Fruit fly (Drosophila melanogaster): ENCODE data around the gene Klp68D.

The Klp68D gene

dm6 chr3L:11772608-11773017 lies 22.8 kb upstream of the Klp68D start:
- TF ChIP-seq Snoo (tag; optimal IDR thresholded peaks at IDR 0.05): no peak
- no peak for TF ChIP-seq CG8301 (tag; optimal IDR thresholded peaks at IDR 0.05)
- TF ChIP-seq CG17806 (tag; optimal IDR thresholded peaks at IDR 0.05): no peak
- no peak for TF ChIP-seq CG10348 (GFP tag; IDR thresholded peaks at IDR 0.05)
- TF ChIP-seq D1 (tag; optimal IDR thresholded peaks at IDR 0.05): no peak
- TF ChIP-seq Pif1A (GFP tag; optimal IDR thresholded peaks at IDR 0.05): no peak
- TF ChIP-seq CG8159 (tag; optimal IDR thresholded peaks at IDR 0.05): no peak
- TF ChIP-seq fd96Ca (GFP tag; IDR thresholded peaks at IDR 0.05): no peak
- no peak for TF ChIP-seq Pif1B (GFP tag; optimal IDR thresholded peaks at IDR 0.05)
- no peak for TF ChIP-seq rn (GFP tag; IDR thresholded peaks at IDR 0.05)

DNA sequence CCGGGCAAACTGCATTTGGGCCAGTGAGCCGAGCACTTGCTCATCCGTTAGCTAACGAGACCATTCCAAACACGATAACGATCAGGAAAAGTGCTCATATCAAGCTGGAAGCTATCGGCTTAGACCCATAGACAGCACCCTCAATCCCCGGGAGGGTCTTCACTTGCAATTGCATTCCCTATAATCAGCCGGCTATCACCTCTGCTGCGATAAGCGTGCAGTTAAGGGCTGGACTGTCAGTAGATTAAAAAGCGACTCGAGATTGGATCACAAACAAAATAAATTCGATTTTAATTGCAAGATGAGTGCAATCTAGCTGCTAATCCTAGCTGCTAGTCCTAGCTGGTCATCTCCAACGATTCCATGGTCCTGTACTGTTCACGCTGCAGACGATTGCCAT lies 21.6 kb upstream of the Klp68D start:
- TF ChIP-seq EcR (GFP tag; optimal IDR thresholded peaks at IDR 0.05): no peak

- TF ChIP-seq CG34367 (tag; optimal IDR thresholded peaks at IDR 0.05): no peak
- TF ChIP-seq CG13204 (GFP tag; optimal IDR thresholded peaks at IDR 0.05): no peak
- no peak for TF ChIP-seq CG8159 (tag; optimal IDR thresholded peaks at IDR 0.05)
- TF ChIP-seq CG14655 (GFP tag; optimal IDR thresholded peaks at IDR 0.05): no peak
- TF ChIP-seq CG15710 (tag; optimal IDR thresholded peaks at IDR 0.05): no peak
- no peak for TF ChIP-seq Snoo (tag; optimal IDR thresholded peaks at IDR 0.05)
- no peak for TF ChIP-seq EcR (GFP tag; optimal IDR thresholded peaks at IDR 0.05)
- no peak for TF ChIP-seq CG4496 (GFP tag; IDR thresholded peaks at IDR 0.05)
- no peak for TF ChIP-seq CG17806 (tag; optimal IDR thresholded peaks at IDR 0.05)
- no peak for TF ChIP-seq gl (tag; optimal IDR thresholded peaks at IDR 0.05)
- TF ChIP-seq CG32121 (GFP tag; IDR thresholded peaks at IDR 0.05): no peak
- no peak for TF ChIP-seq Pif1B (GFP tag; optimal IDR thresholded peaks at IDR 0.05)
- no peak for TF ChIP-seq Ets98B (GFP tag; IDR thresholded peaks at IDR 0.05)
- no peak for TF ChIP-seq CG10348 (GFP tag; IDR thresholded peaks at IDR 0.05)
- TF ChIP-seq D1 (tag; optimal IDR thresholded peaks at IDR 0.05): no peak
- no peak for TF ChIP-seq CG9948 (tag; optimal IDR thresholded peaks at IDR 0.05)
- TF ChIP-seq Pif1A (GFP tag; optimal IDR thresholded peaks at IDR 0.05): no peak
Observed at dm6 chr3L:11774401-11774800, 21.0 kb upstream of the Klp68D start, which contains the start of gene Tim13. Tim13 (minus strand) TSS chr3L:11774501.

DNA sequence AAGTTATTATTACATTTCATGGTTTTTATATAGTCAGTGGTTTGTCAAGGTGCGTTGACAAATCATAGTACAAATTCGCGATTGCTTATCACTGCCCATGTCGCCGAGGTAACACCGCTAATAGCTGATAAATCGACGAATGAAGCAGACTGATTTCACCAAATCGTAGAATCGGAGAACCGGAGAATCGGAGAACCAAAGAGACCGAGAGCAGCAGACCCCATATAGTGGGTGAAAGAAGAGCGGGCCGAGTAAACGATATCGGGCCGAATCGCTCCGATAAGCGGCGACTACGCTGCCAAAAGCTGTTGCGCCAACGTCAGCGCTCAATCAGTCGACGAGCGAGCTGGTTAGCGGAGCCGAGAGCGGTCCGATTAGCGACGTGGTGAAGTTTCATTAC lies 18.7 kb upstream of the Klp68D start, which contains the start of gene CG14131:
CG14131 (plus strand) TSS at position 343 of the 400 bp plus-strand sequence.
- TF ChIP-seq rn (GFP tag; IDR thresholded peaks at IDR 0.05) (no peak), CG34367 (tag; optimal IDR thresholded peaks at IDR 0.05) (no peak), fd96Ca (GFP tag; IDR thresholded peaks at IDR 0.05) (no peak), CG9948 (tag; optimal IDR thresholded peaks at IDR 0.05) (no peak), CG4496 (GFP tag; IDR thresholded peaks at IDR 0.05) (no peak), CG8159 (tag; optimal IDR thresholded peaks at IDR 0.05) (no peak), CG17806 (tag; optimal IDR thresholded peaks at IDR 0.05) (no peak), Pif1A (GFP tag; optimal IDR thresholded peaks at IDR 0.05) (no peak), CG10348 (GFP tag; IDR thresholded peaks at IDR 0.05) (no peak), EcR (GFP tag; optimal IDR thresholded peaks at IDR 0.05) (no peak), Pif1B (GFP tag; optimal IDR thresholded peaks at IDR 0.05) (no peak), Snoo (tag; optimal IDR thresholded peaks at IDR 0.05) (no peak), CG14655 (GFP tag; optimal IDR thresholded peaks at IDR 0.05) (no peak), CG13204 (GFP tag; optimal IDR thresholded peaks at IDR 0.05) (no peak)

DNA sequence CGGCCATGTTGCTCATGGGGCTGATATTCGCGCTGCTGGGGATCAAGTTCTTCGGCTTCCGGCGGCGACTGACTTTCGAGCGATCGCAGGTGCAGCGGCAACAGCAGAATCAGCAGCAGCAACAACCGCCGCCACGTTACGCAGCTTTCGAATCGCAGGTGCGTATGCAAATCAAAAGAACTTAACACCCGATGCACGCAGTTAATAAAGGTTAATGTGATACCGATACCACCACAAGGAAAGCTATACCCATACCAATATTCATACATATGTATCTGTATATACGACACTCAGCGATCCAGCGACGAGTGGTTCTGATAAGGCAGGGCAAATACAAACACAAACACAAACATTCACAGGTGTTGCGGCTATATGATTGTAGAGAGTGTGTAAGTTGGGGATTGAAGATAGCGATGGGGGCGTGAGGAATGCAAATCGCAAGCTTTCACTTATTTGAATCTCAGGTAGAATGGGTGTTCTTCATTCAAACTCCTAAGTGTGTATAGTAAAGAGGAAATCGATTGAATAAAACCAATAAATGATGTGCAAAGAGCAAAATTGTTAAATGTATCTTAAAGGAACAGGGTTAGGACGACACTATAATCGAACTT lies 18.0 kb upstream of the Klp68D start:
- TF ChIP-seq EcR (GFP tag; optimal IDR thresholded peaks at IDR 0.05): peak; percentile 7
- 0 out of 3 replicates have a peak, but pooled peaks have one; percentile 28 for TF ChIP-seq CG4496 (GFP tag; IDR thresholded peaks at IDR 0.05)
- no peak for TF ChIP-seq rn (GFP tag; IDR thresholded peaks at IDR 0.05)

- TF ChIP-seq Ets98B (GFP tag; IDR thresholded peaks at IDR 0.05) (peak; percentile 49), Pif1B (GFP tag; optimal IDR thresholded peaks at IDR 0.05) (no peak), CG4496 (GFP tag; IDR thresholded peaks at IDR 0.05) (peak; percentile 48; the same call in 2 of the 3 replicates), CG34367 (tag; optimal IDR thresholded peaks at IDR 0.05) (no peak), CG32121 (GFP tag; IDR thresholded peaks at IDR 0.05) (peak; percentile 85), rn (GFP tag; IDR thresholded peaks at IDR 0.05) (0 out of 2 replicates have a peak, but pooled peaks have one; percentile 15)
Observed at dm6 chr3L:11785291-11785690, 10.1 kb upstream of the Klp68D start.

- TF ChIP-seq CG34367 (tag; optimal IDR thresholded peaks at IDR 0.05): no peak
- TF ChIP-seq CG9948 (tag; optimal IDR thresholded peaks at IDR 0.05): no peak
- TF ChIP-seq fd96Ca (GFP tag; IDR thresholded peaks at IDR 0.05): no peak
Observed at dm6 chr3L:11788195-11788594, 7.2 kb upstream of the Klp68D start.

dm6 chr3L:11788936-11789352 lies 6.5 kb upstream of the Klp68D start:
- TF ChIP-seq CG34367 (tag; optimal IDR thresholded peaks at IDR 0.05) (no peak), Ets98B (GFP tag; IDR thresholded peaks at IDR 0.05) (0 out of 2 replicates have a peak, but pooled peaks have one; percentile 4)
